Worm (Caenorhabditis elegans) whole organism, L4 larva: ENCODE measurements around the gene pals-33.

Experiments
- F37D6.2 ChIP-seq: sonication (generic microtip); optimal IDR thresholded peaks from 2 replicates; lab custom pipeline; 2016; ENCODE audit warnings: mild to moderate bottlenecking, missing genetic modification characterization, missing compliant biosample characterization
- arid-1 ChIP-seq: fragments of 200-800 bp; sonication (Bioruptor generic); conservative IDR thresholded peaks from 2 replicates; pipeline ENCODE4 v1.3.6; 2022; ENCODE audit warnings: missing genetic modification reagents, missing genetic modification characterization, missing compliant biosample characterization
- ceh-44 ChIP-seq: fragments of 200-800 bp; sonication (Bioruptor generic); IDR thresholded peaks from 2 replicates; pipeline ENCODE4 v1.3.6; 2022; ENCODE audit warnings: missing genetic modification reagents, missing genetic modification characterization, missing compliant biosample characterization
- dpl-1 ChIP-seq: fragments of 150-350 bp; optimal IDR thresholded peaks from 2 replicates; lab custom pipeline; 2014; ENCODE audit warnings: missing biosample characterization, missing genetic modification reagents, missing genetic modification characterization
- nhr-102 ChIP-seq: sonication (generic microtip); optimal IDR thresholded peaks from 2 replicates; lab custom pipeline; 2016; ENCODE audit warnings: mild to moderate bottlenecking, missing genetic modification characterization, moderate library complexity, missing compliant biosample characterization
- nhr-6 ChIP-seq: fragments of 150-350 bp; optimal IDR thresholded peaks from 2 replicates; lab custom pipeline; 2014; ENCODE audit warnings: missing biosample characterization, missing genetic modification characterization
- skn-1 ChIP-seq: fragments of 150-350 bp; optimal IDR thresholded peaks from 2 replicates; lab custom pipeline; 2014; ENCODE audit warnings: missing biosample characterization, missing genetic modification characterization

DNA sequence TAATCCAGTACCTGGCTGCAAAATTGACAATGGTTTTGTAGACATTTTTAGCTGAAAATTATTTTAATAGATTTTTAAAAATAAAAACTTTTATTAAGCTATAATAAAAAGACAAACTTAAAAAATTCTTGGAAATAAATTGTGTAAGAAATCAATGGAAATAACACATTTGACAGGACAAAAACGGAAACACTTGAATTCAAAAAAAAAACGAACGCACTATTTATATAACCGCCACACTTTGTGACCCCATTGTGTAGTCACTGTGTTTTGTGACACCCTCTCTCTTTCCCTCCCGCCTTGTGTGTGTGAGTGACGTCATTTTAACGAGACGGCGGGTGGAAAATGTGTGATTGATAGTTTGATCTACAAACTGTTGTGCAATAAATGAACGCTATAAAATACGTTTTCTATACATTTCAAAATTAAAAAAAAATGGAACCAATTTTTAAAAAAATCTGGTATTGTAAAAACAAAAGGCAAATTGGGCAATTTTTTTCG, 28.9 kb upstream of the pals-33 start, which contains the start of gene F59B1.8:
- TF ChIP-seq ceh-44 (no peak), dpl-1 (GFP tag; lab: Kevin White, UChicago) (peak; percentile 38), nhr-102 (tag; lab: Kevin White, UChicago) (peak; percentile 97), nhr-6 (tag; lab: Kevin White, UChicago) (peak; percentile 36), skn-1 (tag; lab: Kevin White, UChicago) (no peak), F37D6.2 (no peak), arid-1 (no peak)
